Fruit fly (Drosophila melanogaster) whole organism, prepupa: Measurements from ENCODE around the gene CG42536.

ENCODE experiments used
- Blimp-1 ChIP-seq: fragments of 200-800 bp; sonication (Bioruptor generic); optimal IDR thresholded peaks from 3 replicates; lab custom pipeline; 2017; ENCODE audit warnings: missing biosample characterization, missing genetic modification characterization, mild to moderate bottlenecking, moderate library complexity, missing genetic modification reagents
- CG10631 ChIP-seq: fragments of 200-800 bp; sonication (Bioruptor generic); optimal IDR thresholded peaks from 2 replicates; lab custom pipeline; 2016; ENCODE audit warnings: missing biosample characterization, missing genetic modification characterization
- CG10669 ChIP-seq: fragments of 200-800 bp; sonication (Bioruptor generic); optimal IDR thresholded peaks from 3 replicates; lab custom pipeline; 2018; ENCODE audit warnings: missing biosample characterization, mild to moderate bottlenecking, missing genetic modification characterization, moderate library complexity
- CG11762 ChIP-seq: fragments of 200-800 bp; sonication (Bioruptor generic); optimal IDR thresholded peaks from 3 replicates; lab custom pipeline; 2016; ENCODE audit warnings: missing biosample characterization, missing genetic modification characterization; ENCODE audit not compliant: insufficient read depth
- CG15336 ChIP-seq: fragments of 200-800 bp; sonication (Bioruptor generic); IDR thresholded peaks from 2 replicates; pipeline ENCODE4 v1.3.6; 2022; ENCODE audit warnings: missing biosample characterization, missing genetic modification characterization
- CG1621 ChIP-seq: fragments of 200-800 bp; sonication (Bioruptor generic); optimal IDR thresholded peaks from 3 replicates; lab custom pipeline; 2018; ENCODE audit warnings: missing biosample characterization, mild to moderate bottlenecking, missing genetic modification characterization
- CG16779 ChIP-seq: fragments of 200-800 bp; sonication (Bioruptor generic); optimal IDR thresholded peaks from 3 replicates; lab custom pipeline; 2017; ENCODE audit warnings: missing biosample characterization, mild to moderate bottlenecking, missing genetic modification characterization
- CG3032 ChIP-seq: fragments of 200-800 bp; optimal IDR thresholded peaks from 2 replicates; lab custom pipeline; 2019; ENCODE audit warnings: missing biosample characterization, mild to moderate bottlenecking, missing genetic modification characterization, moderate library complexity
- CG31627 ChIP-seq: fragments of 200-800 bp; sonication (Bioruptor generic); optimal IDR thresholded peaks from 3 replicates; lab custom pipeline; 2016; ENCODE audit warnings: missing biosample characterization, missing genetic modification characterization
- CG6276 ChIP-seq: fragments of 200-800 bp; sonication (Bioruptor generic); optimal IDR thresholded peaks from 2 replicates; lab custom pipeline; 2017; ENCODE audit warnings: missing biosample characterization, mild to moderate bottlenecking, missing genetic modification characterization
- CG6792 ChIP-seq: fragments of 200-800 bp; sonication (Bioruptor generic); optimal IDR thresholded peaks from 3 replicates; lab custom pipeline; 2016; ENCODE audit warnings: missing biosample characterization, missing genetic modification characterization
- CG6808 ChIP-seq: fragments of 200-800 bp; sonication (Bioruptor generic); optimal IDR thresholded peaks from 3 replicates; lab custom pipeline; 2017; ENCODE audit warnings: missing biosample characterization, missing genetic modification characterization, mild to moderate bottlenecking, moderate library complexity, missing genetic modification reagents
- CG7368 ChIP-seq: fragments of 200-800 bp; sonication (Bioruptor generic); optimal IDR thresholded peaks from 3 replicates; lab custom pipeline; 2016; ENCODE audit warnings: missing biosample characterization, missing genetic modification characterization
- CG8119 ChIP-seq: fragments of 200-800 bp; sonication (Bioruptor generic); IDR thresholded peaks from 3 replicates; pipeline ENCODE4 v1.3.6; 2022; ENCODE audit warnings: missing biosample characterization, missing genetic modification characterization
- CG8319 ChIP-seq: fragments of 200-800 bp; sonication (Bioruptor generic); optimal IDR thresholded peaks from 3 replicates; lab custom pipeline; 2016; ENCODE audit warnings: missing biosample characterization, missing genetic modification characterization
- CG8632 ChIP-seq: fragments of 200-800 bp; sonication (Bioruptor generic); optimal IDR thresholded peaks from 3 replicates; lab custom pipeline; 2016; ENCODE audit warnings: missing biosample characterization, missing genetic modification characterization
- CG9139 ChIP-seq: fragments of 200-800 bp; sonication (Bioruptor generic); optimal IDR thresholded peaks from 3 replicates; lab custom pipeline; 2017; ENCODE audit warnings: missing biosample characterization, mild to moderate bottlenecking, missing genetic modification characterization
- Eip78C ChIP-seq: fragments of 200-800 bp; sonication (Bioruptor generic); peaks from one replicate; lab custom pipeline; 2016; ENCODE audit warnings: missing biosample characterization, missing genetic modification characterization
- Eip93F ChIP-seq: fragments of 200-800 bp; sonication (Bioruptor generic); optimal IDR thresholded peaks from 2 replicates; lab custom pipeline; 2016; ENCODE audit warnings: missing biosample characterization, mild to moderate bottlenecking, missing genetic modification characterization
- Gug ChIP-seq: fragments of 200-800 bp; sonication (Bioruptor generic); IDR thresholded peaks from 2 replicates; pipeline ENCODE4 v1.3.6; 2022; ENCODE audit warnings: missing biosample characterization, missing genetic modification characterization
- Hr38 ChIP-seq: sonication (Bioruptor generic); optimal IDR thresholded peaks from 2 replicates; lab custom pipeline; 2016; ENCODE audit warnings: missing biosample characterization, missing genetic modification characterization
- Lpt ChIP-seq: fragments of 200-800 bp; sonication (Bioruptor generic); optimal IDR thresholded peaks from 3 replicates; lab custom pipeline; 2016; ENCODE audit warnings: missing biosample characterization, missing genetic modification characterization
- Sox14 ChIP-seq: fragments of 200-800 bp; sonication (Bioruptor generic); optimal IDR thresholded peaks from 3 replicates; lab custom pipeline; 2016; ENCODE audit warnings: missing biosample characterization, missing genetic modification characterization
- Sox15 ChIP-seq: fragments of 200-800 bp; sonication (Bioruptor generic); optimal IDR thresholded peaks from 3 replicates; lab custom pipeline; 2016; ENCODE audit warnings: missing biosample characterization, missing genetic modification characterization
- achi ChIP-seq: fragments of 200-800 bp; sonication (Bioruptor generic); optimal IDR thresholded peaks from 3 replicates; lab custom pipeline; 2016; ENCODE audit warnings: missing biosample characterization, missing genetic modification characterization
- acj6 ChIP-seq: fragments of 200-800 bp; sonication (Bioruptor generic); optimal IDR thresholded peaks from 3 replicates; lab custom pipeline; 2016; ENCODE audit warnings: missing biosample characterization, missing genetic modification characterization
- cyc ChIP-seq: fragments of 200-800 bp; sonication (Bioruptor generic); optimal IDR thresholded peaks from 3 replicates; lab custom pipeline; 2016; ENCODE audit warnings: missing biosample characterization, missing genetic modification characterization
- dsx ChIP-seq: fragments of 200-800 bp; optimal IDR thresholded peaks from 3 replicates; lab custom pipeline; 2019; ENCODE audit warnings: missing biosample characterization, mild to moderate bottlenecking, missing genetic modification characterization, moderate library complexity; ENCODE audit not compliant: poor library complexity, severe bottlenecking
- eg ChIP-seq: fragments of 200-800 bp; sonication (Bioruptor generic); IDR thresholded peaks from 3 replicates; pipeline ENCODE4 v1.3.6; 2022; ENCODE audit warnings: missing biosample characterization, missing genetic modification characterization
- esn ChIP-seq: fragments of 200-800 bp; sonication (Bioruptor generic); optimal IDR thresholded peaks from 2 replicates; lab custom pipeline; 2016; ENCODE audit warnings: missing biosample characterization, mild to moderate bottlenecking, missing genetic modification characterization, moderate library complexity
- fd85E ChIP-seq: fragments of 200-800 bp; sonication (Bioruptor generic); optimal IDR thresholded peaks from 3 replicates; lab custom pipeline; 2016; ENCODE audit warnings: missing biosample characterization, missing genetic modification characterization
- fkh ChIP-seq: fragments of 200-800 bp; sonication (Bioruptor generic); optimal IDR thresholded peaks from 3 replicates; lab custom pipeline; 2017; ENCODE audit warnings: missing biosample characterization, mild to moderate bottlenecking, missing genetic modification characterization, moderate library complexity
- net ChIP-seq: fragments of 200-800 bp; sonication (Bioruptor generic); optimal IDR thresholded peaks from 3 replicates; lab custom pipeline; 2016; ENCODE audit warnings: missing biosample characterization, missing genetic modification characterization
- pdm3 ChIP-seq: fragments of 200-800 bp; sonication (Bioruptor generic); optimal IDR thresholded peaks from 3 replicates; lab custom pipeline; 2016; ENCODE audit warnings: missing biosample characterization, missing genetic modification characterization
- salr ChIP-seq, 2 experiments: fragments of 200-800 bp; sonication (Bioruptor generic); optimal IDR thresholded peaks; 3 replicates each; lab custom pipeline; 2016 to 2018; ENCODE audit warnings: missing biosample characterization in 2 of 2, missing genetic modification characterization in 2 of 2, mild to moderate bottlenecking in 1 of 2
- spab ChIP-seq: fragments of 200-800 bp; sonication (Bioruptor generic); optimal IDR thresholded peaks from 2 replicates; lab custom pipeline; 2017; ENCODE audit warnings: missing biosample characterization, mild to moderate bottlenecking, missing genetic modification characterization, missing genetic modification reagents
- ss ChIP-seq, 2 experiments: fragments of 200-800 bp; sonication (Bioruptor generic); optimal IDR thresholded peaks; 2 replicates in 1 of 2; 3 replicates in 1 of 2; lab custom pipeline; 2017 to 2018; ENCODE audit warnings: mild to moderate bottlenecking in 2 of 2, missing biosample characterization in 2 of 2, missing genetic modification characterization in 2 of 2, moderate library complexity in 1 of 2
- svp ChIP-seq: fragments of 200-800 bp; sonication (Bioruptor generic); peaks from one replicate; lab custom pipeline; 2016; ENCODE audit warnings: missing biosample characterization, missing genetic modification characterization
- topi ChIP-seq: fragments of 200-800 bp; sonication (Bioruptor generic); optimal IDR thresholded peaks from 3 replicates; lab custom pipeline; 2016; ENCODE audit warnings: missing biosample characterization, missing genetic modification characterization
- vri ChIP-seq: fragments of 200-800 bp; sonication (Bioruptor generic); optimal IDR thresholded peaks from 3 replicates; lab custom pipeline; 2016; ENCODE audit warnings: missing biosample characterization, mild to moderate bottlenecking, missing genetic modification characterization

CG42536 gene

dm6 chr3L:10669592-10670400, 39.9 kb upstream of the CG42536 start:
- TF ChIP-seq topi (GFP tag; lab: Kevin White, UChicago) (no peak), CG3032 (no peak), eg (GFP tag; lab: Robert Waterston, UW) (no peak), dsx (no peak), CG6808 (GFP tag; lab: Kevin White, UChicago) (no peak), spab (GFP tag; lab: Kevin White, UChicago) (no peak), pdm3 (GFP tag; lab: Kevin White, UChicago) (no peak), Sox15 (GFP tag; lab: Kevin White, UChicago) (no peak), Blimp-1 (GFP tag; lab: Kevin White, UChicago) (no peak), Lpt (GFP tag; lab: Kevin White, UChicago) (no peak), CG6792 (GFP tag; lab: Kevin White, UChicago) (no peak), CG8119 (GFP tag; lab: Robert Waterston, UW) (no peak), CG11762 (no peak), Eip93F (GFP tag; lab: Kevin White, UChicago) (no peak), achi (no peak), svp (GFP tag; lab: Kevin White, UChicago) (no peak), fd85E (GFP tag; lab: Kevin White, UChicago) (no peak)

dm6 chr3L:10667341-10667740, 37.5 kb upstream of the CG42536 start:
- TF ChIP-seq cyc (GFP tag; lab: Kevin White, UChicago) (no peak), ss (GFP tag; optimal IDR thresholded peaks at IDR 0.05; lab: Kevin White, UChicago) (no peak), Sox14 (no peak), Blimp-1 (GFP tag; lab: Kevin White, UChicago) (no peak), svp (GFP tag; lab: Kevin White, UChicago) (no peak), fkh (peak; percentile 4), CG15336 (GFP tag; lab: Robert Waterston, UW) (no peak), acj6 (no peak), CG10631 (GFP tag; lab: Kevin White, UChicago) (no peak), CG31627 (GFP tag; lab: Kevin White, UChicago) (no peak), salr (GFP tag; optimal IDR thresholded peaks at IDR 0.05; lab: Kevin White, UChicago) (no peak), CG8632 (no peak), vri (GFP tag; lab: Kevin White, UChicago) (peak; percentile 31), CG6276 (no peak), Hr38 (no peak)

dm6 chr3L:10666511-10667003, 36.7 kb upstream of the CG42536 start:
- no peak for TF ChIP-seq cyc (GFP tag; lab: Kevin White, UChicago)
- peak; percentile 50; the same call in 1 of the 3 replicates for TF ChIP-seq eg (GFP tag; lab: Robert Waterston, UW)

DNA sequence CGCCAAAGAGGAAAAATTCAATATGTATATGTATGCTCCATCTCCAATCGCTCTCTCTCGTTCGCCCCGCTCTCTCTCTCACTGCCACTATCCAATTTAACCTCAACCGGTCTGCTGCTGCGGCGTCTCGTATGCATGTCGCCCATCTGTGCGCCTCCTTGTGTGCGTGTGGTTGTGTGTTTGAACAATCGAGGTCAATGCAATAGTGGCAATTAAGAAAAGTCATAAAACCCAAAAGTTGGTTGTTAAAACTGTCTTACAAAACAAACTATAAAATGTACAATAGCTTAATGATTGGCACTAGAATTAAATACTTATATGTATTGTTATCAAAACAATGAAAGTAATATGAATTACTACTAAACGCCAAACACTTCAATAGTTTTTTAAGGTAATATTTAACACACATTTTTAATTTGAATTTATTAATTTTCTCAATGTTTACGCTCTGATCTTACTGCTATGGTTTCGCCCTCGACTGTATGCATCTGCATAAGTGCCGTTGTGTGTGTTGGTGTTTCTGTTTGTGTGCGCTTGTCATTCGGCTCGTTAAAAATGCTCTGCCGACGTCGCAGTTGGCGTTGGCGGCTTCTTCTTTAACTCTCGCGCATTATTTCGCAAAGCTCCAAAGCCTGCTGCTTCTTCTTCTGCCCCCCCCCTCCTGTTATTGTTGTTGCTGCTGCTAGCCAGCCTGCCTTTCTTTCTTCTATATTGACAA, 35.7 kb upstream of the CG42536 start:
- TF ChIP-seq dsx (peak; percentile 99), Sox14 (peak; percentile 97), CG8319 (GFP tag; lab: Kevin White, UChicago) (peak; percentile 98), Eip78C (GFP tag; lab: Kevin White, UChicago) (peak; percentile 100), esn (GFP tag; lab: Kevin White, UChicago) (peak; percentile 99), topi (GFP tag; lab: Kevin White, UChicago) (peak; percentile 99), Lpt (GFP tag; lab: Kevin White, UChicago) (peak; percentile 98), ss (GFP tag; optimal IDR thresholded peaks at IDR 0.05; lab: Kevin White, UChicago) (peak; percentile 99), CG8632 (peak; percentile 99), CG7368 (GFP tag; lab: Kevin White, UChicago) (peak; percentile 96), fkh (peak; percentile 88), CG16779 (tag; lab: Kevin White, UChicago) (peak; percentile 98), svp (GFP tag; lab: Kevin White, UChicago) (peak; percentile 99), pdm3 (GFP tag; lab: Kevin White, UChicago) (peak; percentile 98), CG1621 (tag; lab: Kevin White, UChicago) (peak; percentile 96), CG6276 (peak; percentile 99), Gug (GFP tag; lab: Robert Waterston, UW) (peak; percentile 94), Eip93F (GFP tag; lab: Kevin White, UChicago) (peak; percentile 97), CG15336 (GFP tag; lab: Robert Waterston, UW) (peak; percentile 98), eg (GFP tag; lab: Robert Waterston, UW) (peak; percentile 96), net (GFP tag; lab: Kevin White, UChicago) (peak; percentile 99), CG9139 (GFP tag; lab: Kevin White, UChicago) (peak; percentile 98), acj6 (peak; percentile 99), CG10669 (GFP tag; lab: Kevin White, UChicago) (peak; percentile 98), CG6792 (GFP tag; lab: Kevin White, UChicago) (peak; percentile 99)
